Worm (Caenorhabditis elegans) whole organism, late embryonic: ENCODE results near the gene K09B11.4.

ENCODE experiments used
- F13H6.1 ChIP-seq: sonication (generic microtip); optimal IDR thresholded peaks from 2 replicates; lab custom pipeline; 2016; ENCODE audit warnings: missing genetic modification characterization, missing compliant biosample characterization
- ama-1 ChIP-seq: fragments of 150-350 bp; optimal IDR thresholded peaks from 2 replicates; lab custom pipeline; 2014
- ceh-2 ChIP-seq: sonication (generic microtip); optimal IDR thresholded peaks from 2 replicates; lab custom pipeline; 2016; ENCODE audit warnings: missing genotype, missing genetic modification characterization, missing compliant biosample characterization
- dmd-4 ChIP-seq: sonication (generic microtip); optimal IDR thresholded peaks from 2 replicates; lab custom pipeline; 2016; ENCODE audit warnings: borderline replicate concordance, missing genetic modification characterization, missing compliant biosample characterization
- pag-3 ChIP-seq: sonication (generic microtip); optimal IDR thresholded peaks from 2 replicates; lab custom pipeline; 2016; ENCODE audit warnings: missing compliant biosample characterization, missing genetic modification characterization, borderline replicate concordance
- pax-1 ChIP-seq: fragments of 150-350 bp; optimal IDR thresholded peaks from 2 replicates; lab custom pipeline; 2014; ENCODE audit warnings: missing biosample characterization, missing genetic modification characterization

ce11 chrIV:13400456-13401364 lies 28.6 kb upstream of the K09B11.4 start, which contains the start of the genes memi-2 and cyp-31A5:
- TF ChIP-seq pag-3 (tag; lab: Kevin White, UChicago) (no peak), dmd-4 (tag; lab: Kevin White, UChicago) (no peak), pax-1 (no peak), F13H6.1 (tag; lab: Kevin White, UChicago) (no peak), ama-1 (lab: Kevin White, UChicago) (no peak), ceh-2 (tag; lab: Kevin White, UChicago) (no peak)
